Worm (Caenorhabditis elegans): ENCODE results near the gene T25B9.8.

ce11 chrIV:10738328-10738727 is 29.7 kb downstream of the T25B9.8 start, which contains the start of gene ssp-34:
- no peak for TF ChIP-seq nhr-11 (tag; optimal IDR thresholded peaks at IDR 0.05)
- no peak for TF ChIP-seq skn-1 (tag; optimal IDR thresholded peaks at IDR 0.05)
- TF ChIP-seq nhr-25 (tag; optimal IDR thresholded peaks at IDR 0.05): no peak
- no peak for TF ChIP-seq aly-2 (tag; optimal IDR thresholded peaks at IDR 0.05)
- no peak for TF ChIP-seq nhr-43 (tag; optimal IDR thresholded peaks at IDR 0.05; ENCODE audit: poor library complexity, severe bottlenecking)
- no peak for TF ChIP-seq tbx-2 (tag; optimal IDR thresholded peaks at IDR 0.05)
- TF ChIP-seq nhr-237 (tag; optimal IDR thresholded peaks at IDR 0.05): no peak
- no peak for TF ChIP-seq snpc-4 (tag; optimal IDR thresholded peaks at IDR 0.05)
- no peak for TF ChIP-seq elt-1 (tag; optimal IDR thresholded peaks at IDR 0.05)
- no peak for TF ChIP-seq unc-62 (GFP tag; optimal IDR thresholded peaks at IDR 0.05)
- no peak for TF ChIP-seq jun-1 (tag; optimal IDR thresholded peaks at IDR 0.05)
- no peak for TF ChIP-seq fkh-10 (GFP tag; optimal IDR thresholded peaks at IDR 0.05)

Data from whole organism, L3 larva.